Worm (Caenorhabditis elegans) whole organism, L4 larva: ENCODE measurements around the gene nas-12.

Source experiments
- mdl-1 ChIP-seq, 2 experiments: fragments of 150-350 bp in 1 of 2; sonication (generic microtip) in 1 of 2; optimal IDR thresholded peaks; 2 replicates each; lab custom pipeline; 2014 to 2017; ENCODE audit warnings: missing biosample characterization in 2 of 2, missing genetic modification characterization in 2 of 2
- mxl-2 ChIP-seq: fragments of 200-800 bp; sonication (Bioruptor generic); conservative IDR thresholded peaks from 2 replicates; pipeline ENCODE4 v1.3.6; 2022; ENCODE audit warnings: missing genetic modification reagents, missing genetic modification characterization, missing compliant biosample characterization
- nhr-41 ChIP-seq: fragments of 200-800 bp; sonication (Bioruptor generic); IDR thresholded peaks from 2 replicates; pipeline ENCODE4 v1.3.6; 2022; ENCODE audit warnings: missing genetic modification reagents, missing genetic modification characterization, missing compliant biosample characterization
- skn-1 ChIP-seq: fragments of 150-350 bp; optimal IDR thresholded peaks from 2 replicates; lab custom pipeline; 2014; ENCODE audit warnings: missing biosample characterization, missing genetic modification characterization

DNA sequence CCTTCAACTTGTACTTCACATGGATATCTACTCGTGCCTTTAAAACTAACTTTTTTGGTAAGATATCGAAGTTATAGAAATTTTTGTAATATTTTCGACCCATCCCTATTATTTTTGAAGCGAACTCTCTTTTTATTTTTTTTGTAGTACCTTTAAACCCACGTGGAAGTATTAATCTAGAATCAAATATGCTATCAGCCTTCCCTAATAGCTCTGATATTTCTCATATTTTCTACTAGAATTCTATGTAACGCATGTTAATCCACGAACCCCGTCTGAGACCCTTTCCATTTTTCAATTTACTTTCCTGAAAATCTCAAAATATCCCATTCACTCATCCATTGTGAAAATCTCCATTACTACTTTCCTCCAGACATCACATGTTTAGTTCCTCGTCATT is 49.5 kb downstream of the nas-12 start:
- TF ChIP-seq mxl-2 (GFP tag; lab: Robert Waterston, UW) (no peak), mdl-1 (tag; optimal IDR thresholded peaks at IDR 0.05; lab: Kevin White, UChicago) (no peak), nhr-41 (GFP tag; lab: Robert Waterston, UW) (no peak), skn-1 (tag; lab: Kevin White, UChicago) (no peak)
